Worm (Caenorhabditis elegans) whole organism, L1 larva: ENCODE measurements around the gene twk-18.
A peak's percentile ranks its signal among the peaks of the same experiment; 100 is the strongest.

ENCODE experiments used
- C04F5.9 ChIP-seq: sonication (generic microtip); optimal IDR thresholded peaks from 2 replicates; lab custom pipeline; 2016; ENCODE audit warnings: missing genetic modification characterization, missing compliant biosample characterization
- Y116A8C.19 ChIP-seq: sonication (generic microtip); optimal IDR thresholded peaks from 2 replicates; lab custom pipeline; 2016; ENCODE audit warnings: missing compliant biosample characterization, missing genetic modification characterization, borderline replicate concordance
- aha-1 ChIP-seq: fragments of 150-350 bp; optimal IDR thresholded peaks from 2 replicates; lab custom pipeline; 2014; ENCODE audit warnings: missing biosample characterization, missing genetic modification characterization
- alr-1 ChIP-seq: fragments of 200-800 bp; sonication (Bioruptor generic); optimal IDR thresholded peaks from 2 replicates; lab custom pipeline; 2018; ENCODE audit warnings: borderline replicate concordance, mild to moderate bottlenecking, missing genetic modification characterization, missing compliant biosample characterization
- aly-2 ChIP-seq: fragments of 150-350 bp; optimal IDR thresholded peaks from 2 replicates; lab custom pipeline; 2014; ENCODE audit warnings: missing biosample characterization, missing genetic modification characterization
- ceh-8 ChIP-seq: fragments of 200-800 bp; sonication (Bioruptor generic); optimal IDR thresholded peaks from 2 replicates; lab custom pipeline; 2018; ENCODE audit warnings: mild to moderate bottlenecking, missing genetic modification characterization, moderate library complexity, missing compliant biosample characterization
- ceh-82 ChIP-seq, 3 experiments: fragments of 150-350 bp in 1 of 3; sonication (generic microtip) in 2 of 3; optimal IDR thresholded peaks; 2 replicates each; lab custom pipeline; 2014 to 2017; ENCODE audit warnings: missing biosample characterization in 3 of 3, missing genetic modification characterization in 3 of 3
- ceh-90 ChIP-seq: sonication (generic microtip); optimal IDR thresholded peaks from 2 replicates; lab custom pipeline; 2016; ENCODE audit warnings: missing genetic modification characterization, missing compliant biosample characterization
- dpl-1 ChIP-seq, 3 experiments: fragments of 150-350 bp in 2 of 3; sonication (generic microtip) in 1 of 3; optimal IDR thresholded peaks; 2 replicates each; lab custom pipeline; 2014 to 2017; ENCODE audit warnings: missing biosample characterization in 3 of 3, missing genetic modification characterization in 3 of 3, missing genetic modification reagents in 3 of 3
- egl-27 ChIP-seq, 2 experiments: fragments of 150-350 bp in 1 of 2; sonication (generic microtip); optimal IDR thresholded peaks; 3 replicates each; lab custom pipeline; 2017 to 2018; ENCODE audit warnings: missing biosample characterization in 2 of 2, missing genetic modification characterization in 2 of 2, missing genetic modification reagents in 2 of 2
- elt-3 ChIP-seq, 6 experiments: fragments of 150-350 bp in 1 of 6; sonication (generic microtip); optimal IDR thresholded peaks; 2 replicates each; lab custom pipeline; 2017 to 2018; ENCODE audit warnings: missing biosample characterization in 6 of 6, missing genetic modification characterization in 6 of 6, inconsistent platforms in 1 of 6
- ets-5 ChIP-seq: fragments of 200-800 bp; sonication (Bioruptor generic); IDR thresholded peaks from 2 replicates; pipeline ENCODE4 v1.3.6; 2022; ENCODE audit warnings: missing genetic modification characterization, missing compliant biosample characterization
- fkh-10 ChIP-seq: sonication (generic microtip); optimal IDR thresholded peaks from 2 replicates; lab custom pipeline; 2017; ENCODE audit warnings: missing biosample characterization, missing genetic modification reagents, missing genetic modification characterization
- fkh-4 ChIP-seq: sonication (generic microtip); optimal IDR thresholded peaks from 2 replicates; lab custom pipeline; 2016; ENCODE audit warnings: missing compliant biosample characterization, missing genetic modification characterization, borderline replicate concordance
- fkh-8 ChIP-seq: sonication (generic microtip); optimal IDR thresholded peaks from 2 replicates; lab custom pipeline; 2016; ENCODE audit warnings: mild to moderate bottlenecking, missing genetic modification characterization, missing compliant biosample characterization
- hlh-4 ChIP-seq: sonication (generic microtip); optimal IDR thresholded peaks from 2 replicates; lab custom pipeline; 2016; ENCODE audit warnings: mild to moderate bottlenecking, missing genetic modification characterization, missing compliant biosample characterization
- irx-1 ChIP-seq: sonication (generic microtip); optimal IDR thresholded peaks from 2 replicates; lab custom pipeline; 2016; ENCODE audit warnings: missing genetic modification characterization, missing compliant biosample characterization
- isw-1 ChIP-seq: fragments of 200-800 bp; sonication (Bioruptor generic); IDR thresholded peaks from 2 replicates; pipeline ENCODE4 v1.3.6; 2022; ENCODE audit warnings: missing genetic modification characterization, missing compliant biosample characterization
- lin-13 ChIP-seq: fragments of 150-350 bp; optimal IDR thresholded peaks from 2 replicates; lab custom pipeline; 2014; ENCODE audit warnings: missing biosample characterization, missing genetic modification reagents, missing genetic modification characterization
- lin-14 ChIP-seq: fragments of 200-800 bp; sonication (Bioruptor generic); optimal IDR thresholded peaks from 2 replicates; lab custom pipeline; 2018; ENCODE audit warnings: mild to moderate bottlenecking, missing genetic modification characterization, moderate library complexity, missing compliant biosample characterization
- lin-15B ChIP-seq: fragments of 150-350 bp; sonication (generic microtip); optimal IDR thresholded peaks from 3 replicates; lab custom pipeline; 2014; ENCODE audit warnings: missing biosample characterization, missing genetic modification characterization
- lin-35 ChIP-seq, 2 experiments: fragments of 150-350 bp; optimal IDR thresholded peaks; 2 replicates each; lab custom pipeline; 2014; ENCODE audit warnings: missing biosample characterization in 2 of 2, missing genetic modification characterization in 2 of 2, missing genetic modification reagents in 2 of 2
- lin-39 ChIP-seq: fragments of 150-350 bp; optimal IDR thresholded peaks from 2 replicates; lab custom pipeline; 2014; ENCODE audit warnings: missing biosample characterization, missing genetic modification reagents, missing genetic modification characterization
- lir-3 ChIP-seq: sonication (generic microtip); optimal IDR thresholded peaks from 2 replicates; lab custom pipeline; 2016; ENCODE audit warnings: mild to moderate bottlenecking, missing genetic modification characterization, moderate library complexity, missing compliant biosample characterization; ENCODE audit not compliant: poor library complexity
- lsy-2 ChIP-seq, 2 experiments: fragments of 150-350 bp; optimal IDR thresholded peaks; 2 replicates each; lab custom pipeline; 2014; ENCODE audit warnings: missing biosample characterization in 2 of 2, missing genetic modification characterization in 2 of 2
- mab-9 ChIP-seq: fragments of 200-800 bp; sonication (Bioruptor generic); IDR thresholded peaks from 2 replicates; pipeline ENCODE4 v1.3.6; 2022; ENCODE audit warnings: missing genetic modification reagents, missing genetic modification characterization, missing compliant biosample characterization
- mef-2 ChIP-seq: fragments of 150-350 bp; optimal IDR thresholded peaks from 2 replicates; lab custom pipeline; 2014; ENCODE audit warnings: missing biosample characterization, missing genetic modification characterization
- mep-1 ChIP-seq: fragments of 150-350 bp; optimal IDR thresholded peaks from 2 replicates; lab custom pipeline; 2014; ENCODE audit warnings: missing biosample characterization, missing genetic modification characterization
- nhr-11 ChIP-seq: fragments of 150-350 bp; optimal IDR thresholded peaks from 2 replicates; lab custom pipeline; 2014; ENCODE audit warnings: missing biosample characterization, missing genetic modification characterization
- nhr-20 ChIP-seq: sonication (generic microtip); optimal IDR thresholded peaks from 2 replicates; lab custom pipeline; 2016; ENCODE audit warnings: mild to moderate bottlenecking, missing genetic modification characterization, missing compliant biosample characterization
- nhr-28 ChIP-seq: fragments of 150-350 bp; optimal IDR thresholded peaks from 2 replicates; lab custom pipeline; 2014; ENCODE audit warnings: missing biosample characterization, missing genetic modification characterization
- nhr-47 ChIP-seq: sonication (generic microtip); optimal IDR thresholded peaks from 2 replicates; lab custom pipeline; 2016; ENCODE audit warnings: mild to moderate bottlenecking, missing genetic modification characterization, moderate library complexity, missing compliant biosample characterization
- nhr-71 ChIP-seq: sonication (generic microtip); optimal IDR thresholded peaks from 2 replicates; lab custom pipeline; 2016; ENCODE audit warnings: mild to moderate bottlenecking, missing genetic modification characterization, moderate library complexity, missing compliant biosample characterization
- nhr-76 ChIP-seq: sonication (generic microtip); optimal IDR thresholded peaks from 2 replicates; lab custom pipeline; 2017; ENCODE audit warnings: missing biosample characterization, missing genetic modification characterization
- nhr-77 ChIP-seq: fragments of 150-350 bp; optimal IDR thresholded peaks from 2 replicates; lab custom pipeline; 2014; ENCODE audit warnings: missing biosample characterization, missing genetic modification characterization
- nhr-85 ChIP-seq: sonication (generic microtip); peaks from one replicate; lab custom pipeline; 2016; ENCODE audit warnings: missing genetic modification characterization, inconsistent platforms, missing compliant biosample characterization
- pax-3 ChIP-seq: fragments of 200-800 bp; sonication (Bioruptor generic); optimal IDR thresholded peaks from 2 replicates; lab custom pipeline; 2018; ENCODE audit warnings: mild to moderate bottlenecking, missing genetic modification characterization, moderate library complexity, missing compliant biosample characterization
- rnt-1 ChIP-seq: sonication (generic microtip); optimal IDR thresholded peaks from 2 replicates; lab custom pipeline; 2016; ENCODE audit warnings: mild to moderate bottlenecking, missing genetic modification characterization, moderate library complexity, missing compliant biosample characterization
- snu-23 ChIP-seq: sonication (generic microtip); optimal IDR thresholded peaks from 2 replicates; lab custom pipeline; 2016; ENCODE audit warnings: missing genetic modification characterization, missing compliant biosample characterization
- swsn-7 ChIP-seq: sonication (generic microtip); optimal IDR thresholded peaks from 2 replicates; lab custom pipeline; 2016; ENCODE audit warnings: missing genetic modification characterization, missing compliant biosample characterization
- tbx-2 ChIP-seq: sonication (generic microtip); optimal IDR thresholded peaks from 2 replicates; lab custom pipeline; 2016; ENCODE audit warnings: missing genetic modification characterization, missing compliant biosample characterization
- unc-130 ChIP-seq: fragments of 150-350 bp; optimal IDR thresholded peaks from 2 replicates; lab custom pipeline; 2017; ENCODE audit warnings: missing biosample characterization, missing genetic modification characterization, inconsistent platforms
- unc-30 ChIP-seq: sonication (generic microtip); optimal IDR thresholded peaks from 2 replicates; lab custom pipeline; 2017; ENCODE audit warnings: missing biosample characterization, missing genetic modification characterization
- unc-86 ChIP-seq: sonication (generic microtip); optimal IDR thresholded peaks from 2 replicates; lab custom pipeline; 2016; ENCODE audit warnings: missing genetic modification characterization, missing compliant biosample characterization
- unc-98 ChIP-seq: fragments of 200-800 bp; sonication (Bioruptor generic); IDR thresholded peaks from 2 replicates; pipeline ENCODE4 v1.3.6; 2022; ENCODE audit warnings: missing genetic modification characterization, missing compliant biosample characterization
- xbp-1 ChIP-seq: sonication (generic microtip); optimal IDR thresholded peaks from 2 replicates; lab custom pipeline; 2016; ENCODE audit warnings: missing genetic modification characterization, missing compliant biosample characterization
- zag-1 ChIP-seq: fragments of 150-350 bp; optimal IDR thresholded peaks from 2 replicates; lab custom pipeline; 2014; ENCODE audit warnings: missing biosample characterization, missing genetic modification characterization
- zip-4 ChIP-seq: fragments of 200-800 bp; sonication (Bioruptor generic); optimal IDR thresholded peaks from 2 replicates; lab custom pipeline; 2018; ENCODE audit warnings: mild to moderate bottlenecking, missing genetic modification characterization, moderate library complexity, missing compliant biosample characterization

Gene twk-18

DNA sequence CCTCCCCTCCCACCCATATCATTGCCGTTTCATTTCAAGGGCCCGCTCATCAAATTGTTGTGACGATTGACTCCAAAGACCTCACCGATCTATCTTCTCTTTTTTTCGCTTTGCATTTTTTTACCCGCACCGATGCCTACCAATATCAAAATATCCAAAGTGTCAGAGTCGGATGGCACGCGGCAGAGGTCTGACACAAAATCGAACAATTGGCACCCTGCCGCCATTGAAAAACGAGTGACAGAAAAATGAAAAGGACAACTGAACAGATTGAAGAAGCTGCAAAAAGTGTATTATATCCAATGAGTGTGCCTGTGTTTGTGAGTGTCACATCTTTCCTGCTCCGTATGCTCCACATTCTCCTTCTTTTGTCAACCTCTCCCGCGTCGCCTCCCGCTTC is 1.5 kb upstream of the twk-18 start (continued):
- TF ChIP-seq lin-39: no peak
- no peak for TF ChIP-seq ceh-90 (tag; lab: Kevin White, UChicago)
- TF ChIP-seq nhr-77 (tag; lab: Kevin White, UChicago): no peak
- TF ChIP-seq ets-5 (GFP tag; lab: Robert Waterston, UW): no peak
- no peak for TF ChIP-seq nhr-11
- TF ChIP-seq unc-98 (GFP tag; lab: Robert Waterston, UW): no peak

DNA sequence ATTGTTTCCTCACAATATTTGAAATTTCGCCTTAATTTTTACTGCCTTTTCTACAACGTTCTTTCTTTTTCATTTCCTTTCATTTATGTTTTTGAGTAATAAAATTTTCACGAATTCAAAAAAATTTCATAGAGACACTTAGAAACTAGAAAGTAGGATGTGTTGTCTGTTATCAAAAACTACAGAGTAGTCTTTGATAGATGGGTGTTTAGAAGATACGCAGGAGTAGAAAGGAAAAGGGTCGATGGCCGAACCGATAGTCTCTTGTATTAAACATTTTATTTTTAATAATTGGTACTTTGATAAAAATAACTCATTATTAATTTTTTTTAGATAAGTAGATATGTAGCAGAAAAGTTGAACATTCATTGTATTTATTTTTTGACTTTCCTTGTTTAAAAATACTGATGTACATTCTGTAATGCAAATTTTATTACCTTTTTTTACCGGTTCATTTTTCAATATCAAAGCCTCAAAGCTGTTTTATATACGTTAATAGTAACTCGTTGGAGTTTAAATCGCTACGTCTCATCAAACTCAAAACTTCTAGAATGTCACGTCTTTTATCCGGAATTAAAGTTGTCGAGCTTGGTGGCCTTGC is 4.0 kb downstream of the twk-18 start, which contains the start of gene C24A3.4:
TSS of gene C24A3.4 (plus strand) at position 551 of the 601 bp plus-strand sequence.
- TF ChIP-seq alr-1 (tag; lab: Kevin White, UChicago) (no peak), nhr-20 (peak; percentile 86)

DNA sequence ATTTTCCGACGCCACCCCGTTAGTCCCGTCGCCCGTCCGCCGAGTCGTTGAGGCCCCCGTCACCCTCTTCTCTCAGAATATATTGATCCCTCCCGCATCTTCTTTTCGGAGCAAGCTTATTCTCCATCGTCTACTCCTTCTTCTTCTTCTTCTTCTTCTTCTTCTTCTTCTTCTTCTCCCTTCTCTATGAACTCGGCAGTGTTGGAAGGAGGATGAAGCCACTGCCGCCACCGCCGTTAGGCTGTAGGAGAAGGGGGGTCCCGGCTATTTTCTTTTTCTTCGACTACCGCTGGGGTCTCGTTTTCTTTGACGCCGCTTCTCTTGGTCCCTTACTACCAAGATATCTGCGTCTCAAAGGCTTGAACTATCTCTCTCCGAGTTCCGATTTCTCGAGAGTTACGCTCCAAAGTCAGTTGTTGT is 7.6 kb downstream of the twk-18 start:
- no peak for TF ChIP-seq egl-27 (tag; optimal IDR thresholded peaks at IDR 0.05; lab: Kevin White, UChicago)
- TF ChIP-seq snu-23 (GFP tag; lab: Kevin White, UChicago): peak; percentile 59
- no peak for TF ChIP-seq nhr-76 (tag; lab: Kevin White, UChicago)
- TF ChIP-seq zag-1 (tag; lab: Kevin White, UChicago): no peak
- TF ChIP-seq alr-1 (tag; lab: Kevin White, UChicago): no peak
- TF ChIP-seq C04F5.9 (tag; lab: Kevin White, UChicago): no peak
- TF ChIP-seq irx-1: no peak
- TF ChIP-seq dpl-1 (GFP tag; optimal IDR thresholded peaks at IDR 0.05; lab: Kevin White, UChicago): peak in 1 of 3 experiments; percentile 2
- no peak for TF ChIP-seq mab-9 (GFP tag; lab: Robert Waterston, UW)
- no peak for TF ChIP-seq unc-130 (tag; lab: Kevin White, UChicago)
- peak; percentile 16 for TF ChIP-seq lir-3 (tag; lab: Kevin White, UChicago)
- TF ChIP-seq fkh-4 (tag; lab: Kevin White, UChicago): no peak
- no peak for TF ChIP-seq lin-13 (GFP tag; lab: Kevin White, UChicago)
- no peak for TF ChIP-seq unc-30 (tag; lab: Kevin White, UChicago)
- TF ChIP-seq lin-14 (GFP tag; lab: Kevin White, UChicago): peak; percentile 91
- peak; percentile 36 for TF ChIP-seq xbp-1 (tag; lab: Kevin White, UChicago)
- no peak for TF ChIP-seq ceh-90 (tag; lab: Kevin White, UChicago)
- TF ChIP-seq mep-1 (tag; lab: Kevin White, UChicago): no peak
- TF ChIP-seq aha-1 (tag; lab: Kevin White, UChicago): no peak
- peak; percentile 60 for TF ChIP-seq unc-86 (tag; lab: Kevin White, UChicago)
- TF ChIP-seq isw-1: peak; percentile 12; the same call in 1 of the 2 replicates
- peak in 2 of 3 experiments; percentile 53 to 59 for TF ChIP-seq ceh-82 (tag; optimal IDR thresholded peaks at IDR 0.05; lab: Kevin White, UChicago)
- TF ChIP-seq unc-98 (GFP tag; lab: Robert Waterston, UW): no peak
- TF ChIP-seq tbx-2 (tag; lab: Kevin White, UChicago): peak; percentile 55
- TF ChIP-seq swsn-7: peak; percentile 51
- TF ChIP-seq lsy-2 (tag; optimal IDR thresholded peaks at IDR 0.05; lab: Kevin White, UChicago): peak in 1 of 2 experiments; percentile 30
- TF ChIP-seq rnt-1: peak; percentile 24
- TF ChIP-seq lin-15B (tag; lab: Kevin White, UChicago): no peak
- peak in 1 of 2 experiments; percentile 11 for TF ChIP-seq lin-35 (GFP tag; optimal IDR thresholded peaks at IDR 0.05; lab: Kevin White, UChicago)
- TF ChIP-seq fkh-10 (GFP tag; lab: Kevin White, UChicago): peak; percentile 51
- TF ChIP-seq hlh-4: no peak
- TF ChIP-seq fkh-8 (tag; lab: Kevin White, UChicago): peak; percentile 54
- TF ChIP-seq aly-2: no peak
- TF ChIP-seq nhr-85 (tag; lab: Kevin White, UChicago): no peak
- TF ChIP-seq ets-5 (GFP tag; lab: Robert Waterston, UW): no peak
- no peak for TF ChIP-seq mef-2 (tag; lab: Kevin White, UChicago)
- peak; percentile 30 for TF ChIP-seq nhr-47 (tag; lab: Kevin White, UChicago)
- TF ChIP-seq elt-3 (tag; optimal IDR thresholded peaks at IDR 0.05; lab: Kevin White, UChicago): no peak
- no peak for TF ChIP-seq zip-4 (GFP tag; lab: Kevin White, UChicago)
- TF ChIP-seq ceh-8: peak; percentile 61
- no peak for TF ChIP-seq nhr-28 (tag; lab: Kevin White, UChicago)
- TF ChIP-seq Y116A8C.19 (tag; lab: Kevin White, UChicago): no peak
- TF ChIP-seq pax-3 (tag; lab: Kevin White, UChicago): no peak
- peak; percentile 68 for TF ChIP-seq nhr-71 (tag; lab: Kevin White, UChicago)
